Worm (Caenorhabditis elegans): Measurements from ENCODE around the gene rpb-9.

ce11 chrV:8051851-8052250, 39.7 kb upstream of the rpb-9 start, which contains the start of gene sth-1:
- no peak for TF ChIP-seq flt-1 (GFP tag; IDR thresholded peaks at IDR 0.05)
- TF ChIP-seq tab-1 (GFP tag; IDR thresholded peaks at IDR 0.05): no peak
- no peak for TF ChIP-seq ztf-23 (GFP tag; IDR thresholded peaks at IDR 0.05)
- TF ChIP-seq cog-1 (tag; optimal IDR thresholded peaks at IDR 0.05): no peak
- TF ChIP-seq ref-1 (GFP tag; conservative IDR thresholded peaks at IDR 0.05): no peak
- no peak for TF ChIP-seq T22C8.4 (GFP tag; IDR thresholded peaks at IDR 0.05)
- TF ChIP-seq ztf-29 (GFP tag; IDR thresholded peaks at IDR 0.05): no peak
- TF ChIP-seq klf-2 (GFP tag; conservative IDR thresholded peaks at IDR 0.05): no peak
- no peak for TF ChIP-seq med-1 (GFP tag; optimal IDR thresholded peaks at IDR 0.05; ENCODE audit: insufficient read depth)
